Worm (Caenorhabditis elegans): ENCODE measurements around the gene W03F8.6.
"Not testable (repeated sequence)": the region's sequence is repeated elsewhere in the genome, so short reads cannot be mapped to it uniquely, and the experiment has no call there.

Gene W03F8.6

DNA sequence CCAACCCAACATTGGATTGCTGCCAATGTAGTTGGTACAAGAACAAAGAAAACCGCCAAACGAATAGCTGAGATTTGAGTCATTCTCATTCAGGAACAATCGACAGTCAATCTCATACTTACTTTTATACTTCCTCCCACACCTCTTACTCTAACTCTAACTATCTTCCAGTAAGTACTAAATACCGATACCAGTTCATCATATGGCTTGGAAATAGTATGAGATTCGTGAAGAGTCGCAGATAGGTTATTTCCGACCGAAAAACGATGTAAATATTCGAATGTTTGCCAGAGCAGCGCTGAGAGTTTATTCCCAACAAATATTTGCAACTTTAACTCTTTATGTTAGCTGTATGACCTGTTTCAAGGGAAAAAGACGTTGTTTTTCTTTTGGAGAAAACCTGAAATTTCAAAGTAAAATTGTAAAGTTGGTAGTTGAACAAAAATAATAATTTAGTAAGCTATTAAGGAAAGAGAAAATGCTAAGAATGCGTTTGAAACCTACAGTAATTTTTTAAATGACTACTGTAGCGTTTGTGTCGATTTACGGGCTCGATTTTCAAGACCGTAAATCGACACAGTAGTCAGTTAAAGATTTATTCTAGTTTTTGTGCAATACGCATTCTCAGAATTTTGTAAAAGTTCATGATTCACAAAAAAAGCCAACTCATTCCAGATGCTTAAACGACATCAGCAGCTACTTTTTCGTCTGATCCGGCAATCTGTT is at the start of gene W03F8.6, which contains the start of gene mtrf-1L:
Gene W03F8.6, minus strand, starts transcription at position 101 of the 726 bp plus-strand sequence.
Gene mtrf-1L, plus strand, starts transcription at position 676 of the 726 bp plus-strand sequence.
- no peak for TF ChIP-seq ceh-13 (GFP tag; optimal IDR thresholded peaks at IDR 0.05)
- TF ChIP-seq hmbx-1 (tag; optimal IDR thresholded peaks at IDR 0.05): no peak
- no peak for TF ChIP-seq F13C5.2 (tag; optimal IDR thresholded peaks at IDR 0.05)
- TF ChIP-seq tbx-11 (GFP tag; IDR thresholded peaks at IDR 0.05): no peak
- TF ChIP-seq hnd-1 (tag; optimal IDR thresholded peaks at IDR 0.05): no peak
- no peak for TF ChIP-seq tra-4 (tag; optimal IDR thresholded peaks at IDR 0.05)
- TF ChIP-seq sea-1 (GFP tag; conservative IDR thresholded peaks at IDR 0.05): no peak
- TF ChIP-seq pes-1 (GFP tag; IDR thresholded peaks at IDR 0.05): no peak
- no peak for TF ChIP-seq scrt-1 (GFP tag; IDR thresholded peaks at IDR 0.05)
- no peak for TF ChIP-seq B0310.2 (tag; optimal IDR thresholded peaks at IDR 0.05)
- no peak for TF ChIP-seq hmg-4 (GFP tag; optimal IDR thresholded peaks at IDR 0.05)
- no peak for TF ChIP-seq tbx-37 (GFP tag; conservative IDR thresholded peaks at IDR 0.05)
- TF ChIP-seq ama-1 (optimal IDR thresholded peaks at IDR 0.05): no peak
- no peak for TF ChIP-seq ceh-36 (tag; optimal IDR thresholded peaks at IDR 0.05)
- TF ChIP-seq aly-1 (tag; optimal IDR thresholded peaks at IDR 0.05): no peak
- no peak for TF ChIP-seq ets-7 (tag; optimal IDR thresholded peaks at IDR 0.05)
- TF ChIP-seq flt-1 (GFP tag; IDR thresholded peaks at IDR 0.05): no peak

DNA sequence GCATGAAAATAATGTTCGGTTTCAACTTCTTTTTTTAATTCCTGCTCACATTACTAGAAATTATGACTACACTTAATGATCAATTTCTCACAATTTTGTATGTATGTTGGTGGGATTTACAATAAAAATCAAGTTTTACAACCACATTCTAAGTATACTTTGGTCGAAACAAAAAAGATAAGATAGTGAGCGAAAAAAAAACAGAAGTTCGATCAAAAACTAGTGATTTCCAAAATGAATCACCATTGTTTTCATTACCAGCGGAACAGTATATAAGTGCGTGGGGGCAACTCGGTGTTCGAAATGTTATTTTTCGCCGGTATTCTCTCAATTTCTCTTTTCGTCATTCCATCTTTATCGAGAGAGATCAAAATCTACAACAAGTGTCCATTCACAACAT is 44.1 kb upstream of the W03F8.6 start, which contains the start of gene thn-5:
Gene thn-5, plus strand, starts transcription at position 301 of the 400 bp plus-strand sequence.
- no peak for TF ChIP-seq tbx-37 (GFP tag; conservative IDR thresholded peaks at IDR 0.05)
- TF ChIP-seq hmbx-1 (tag; optimal IDR thresholded peaks at IDR 0.05): no peak
- no peak for TF ChIP-seq tra-4 (tag; optimal IDR thresholded peaks at IDR 0.05)
- TF ChIP-seq ceh-13 (GFP tag; optimal IDR thresholded peaks at IDR 0.05): no peak
- TF ChIP-seq B0310.2 (tag; optimal IDR thresholded peaks at IDR 0.05): no peak
- TF ChIP-seq ets-7 (tag; optimal IDR thresholded peaks at IDR 0.05): no peak
- TF ChIP-seq ceh-36 (tag; optimal IDR thresholded peaks at IDR 0.05): no peak
- TF ChIP-seq tbx-11 (GFP tag; IDR thresholded peaks at IDR 0.05): no peak
- TF ChIP-seq hnd-1 (tag; optimal IDR thresholded peaks at IDR 0.05): no peak
- TF ChIP-seq aly-1 (tag; optimal IDR thresholded peaks at IDR 0.05): no peak
- no peak for TF ChIP-seq ama-1 (optimal IDR thresholded peaks at IDR 0.05)

DNA sequence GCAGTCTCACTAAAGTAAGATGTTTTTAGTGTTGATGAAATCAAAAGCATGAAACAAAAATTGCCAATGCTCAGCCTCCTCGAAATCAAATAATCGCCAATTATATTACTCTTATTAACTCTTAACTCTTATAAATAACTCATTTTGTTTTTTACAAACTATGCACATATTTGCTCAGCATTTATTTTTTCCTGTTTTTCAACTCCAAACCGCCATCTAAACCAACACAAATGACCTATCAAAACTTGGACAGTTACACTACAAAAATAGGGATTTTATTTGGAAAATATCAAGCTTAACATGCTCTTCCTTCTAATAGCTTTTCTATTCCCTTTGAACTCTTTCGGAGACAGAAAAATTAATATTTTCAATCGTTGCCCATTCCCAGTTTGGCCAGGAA is 42.2 kb upstream of the W03F8.6 start, which contains the start of gene thn-6:
Gene thn-6, plus strand, starts transcription at position 301 of the 400 bp plus-strand sequence.
- no peak for TF ChIP-seq sea-1 (GFP tag; conservative IDR thresholded peaks at IDR 0.05)
- no peak for TF ChIP-seq ama-1 (optimal IDR thresholded peaks at IDR 0.05)
- TF ChIP-seq scrt-1 (GFP tag; IDR thresholded peaks at IDR 0.05): no peak
- TF ChIP-seq hmg-4 (GFP tag; optimal IDR thresholded peaks at IDR 0.05): no peak
- no peak for TF ChIP-seq hnd-1 (tag; optimal IDR thresholded peaks at IDR 0.05)
- TF ChIP-seq pes-1 (GFP tag; IDR thresholded peaks at IDR 0.05): no peak
- no peak for TF ChIP-seq hmbx-1 (tag; optimal IDR thresholded peaks at IDR 0.05)
- no peak for TF ChIP-seq tbx-37 (GFP tag; conservative IDR thresholded peaks at IDR 0.05)
- TF ChIP-seq ceh-13 (GFP tag; optimal IDR thresholded peaks at IDR 0.05): no peak
- TF ChIP-seq ets-7 (tag; optimal IDR thresholded peaks at IDR 0.05): no peak

DNA sequence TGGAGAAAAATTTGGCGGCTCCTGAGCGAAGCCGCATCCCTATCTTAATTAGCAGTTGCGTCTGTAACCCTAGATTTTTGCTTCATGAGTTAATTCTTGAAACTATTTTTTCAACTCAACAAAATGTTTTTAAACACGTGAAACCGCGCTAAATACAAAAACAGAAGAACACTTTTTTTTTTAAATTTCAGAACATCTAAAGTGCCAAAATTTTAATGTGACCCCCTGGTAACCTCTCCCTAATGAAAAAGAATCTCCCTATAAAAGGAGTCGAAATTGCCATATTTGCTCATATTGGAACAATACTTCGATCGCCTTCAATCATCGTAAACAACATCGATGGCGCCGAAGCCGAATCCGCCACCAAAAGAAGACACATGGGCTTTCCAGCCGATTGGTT is 40.2 kb upstream of the W03F8.6 start, which contains the start of gene nsph-4.1:
Gene nsph-4.1, plus strand, starts transcription at position 301 of the 400 bp plus-strand sequence.
- TF ChIP-seq F13C5.2 (tag; optimal IDR thresholded peaks at IDR 0.05); ceh-13 (GFP tag; optimal IDR thresholded peaks at IDR 0.05); tbx-37 (GFP tag; conservative IDR thresholded peaks at IDR 0.05): not testable (repeated sequence)

DNA sequence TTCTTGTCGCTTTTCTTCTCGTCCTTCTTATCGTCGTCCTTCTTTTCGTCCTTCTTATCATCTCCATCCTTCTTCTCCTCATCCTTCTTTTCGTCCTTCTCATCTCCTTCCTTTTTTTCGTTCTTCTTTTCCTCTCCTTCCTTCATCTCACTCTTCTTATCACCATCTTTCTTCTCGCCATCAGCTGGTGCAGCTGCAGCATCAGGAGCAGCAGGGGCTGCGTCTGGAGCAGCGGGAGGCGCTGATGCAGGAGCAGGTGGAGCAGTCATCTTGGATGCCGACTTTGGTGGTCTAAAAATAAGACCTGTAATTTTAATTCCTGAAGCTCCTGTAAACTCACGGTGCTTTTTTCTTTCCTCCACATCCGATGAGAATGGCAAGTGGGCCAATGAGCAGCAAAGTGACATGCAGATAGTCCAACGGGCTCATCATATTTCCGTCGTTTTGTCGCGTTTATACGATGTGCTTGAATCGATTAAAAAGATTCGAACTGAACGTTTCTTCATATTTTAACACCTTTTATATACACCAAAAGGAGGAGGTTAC is 39.0 kb upstream of the W03F8.6 start, which contains the start of gene cylc-1:
Gene cylc-1, minus strand, starts transcription at position 496 of the 546 bp plus-strand sequence.
- not testable (repeated sequence) for TF ChIP-seq sea-1 (GFP tag; conservative IDR thresholded peaks at IDR 0.05); scrt-1 (GFP tag; IDR thresholded peaks at IDR 0.05); tbx-11 (GFP tag; IDR thresholded peaks at IDR 0.05)

DNA sequence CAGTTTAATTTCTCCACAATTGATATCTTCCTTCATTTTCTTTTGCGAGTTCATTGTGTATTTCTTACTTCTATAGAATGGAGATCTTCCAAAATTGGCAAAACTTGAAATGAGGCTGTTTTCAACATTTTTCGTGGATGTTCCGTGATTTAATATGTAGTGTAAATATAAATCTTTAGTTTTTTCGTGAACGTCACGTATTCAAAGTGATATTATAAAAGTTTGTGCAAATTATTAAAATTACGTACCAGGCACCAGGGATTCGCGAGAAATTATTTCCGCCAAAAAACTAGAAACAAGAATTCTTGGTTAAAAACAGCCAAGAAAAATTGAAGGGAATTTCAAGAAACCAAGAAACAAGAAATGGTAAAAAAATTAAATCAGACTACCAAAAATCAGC is 37.9 kb upstream of the W03F8.6 start, which contains the start of gene Y59E9AL.8:
Gene Y59E9AL.8, minus strand, starts transcription at position 101 of the 400 bp plus-strand sequence.
- TF ChIP-seq scrt-1 (GFP tag; IDR thresholded peaks at IDR 0.05): no peak
- no peak for TF ChIP-seq pes-1 (GFP tag; IDR thresholded peaks at IDR 0.05)
- no peak for TF ChIP-seq hmg-4 (GFP tag; optimal IDR thresholded peaks at IDR 0.05)
- no peak for TF ChIP-seq ets-7 (tag; optimal IDR thresholded peaks at IDR 0.05)
- TF ChIP-seq flt-1 (GFP tag; IDR thresholded peaks at IDR 0.05): no peak
- no peak for TF ChIP-seq ama-1 (optimal IDR thresholded peaks at IDR 0.05)
- TF ChIP-seq hmbx-1 (tag; optimal IDR thresholded peaks at IDR 0.05): no peak
- no peak for TF ChIP-seq hnd-1 (tag; optimal IDR thresholded peaks at IDR 0.05)
- TF ChIP-seq tbx-37 (GFP tag; conservative IDR thresholded peaks at IDR 0.05): no peak
- no peak for TF ChIP-seq B0310.2 (tag; optimal IDR thresholded peaks at IDR 0.05)
- no peak for TF ChIP-seq F13C5.2 (tag; optimal IDR thresholded peaks at IDR 0.05)
- TF ChIP-seq tbx-11 (GFP tag; IDR thresholded peaks at IDR 0.05): no peak
- no peak for TF ChIP-seq aly-1 (tag; optimal IDR thresholded peaks at IDR 0.05)
- no peak for TF ChIP-seq ceh-13 (GFP tag; optimal IDR thresholded peaks at IDR 0.05)
- no peak for TF ChIP-seq ceh-36 (tag; optimal IDR thresholded peaks at IDR 0.05)
- TF ChIP-seq sea-1 (GFP tag; conservative IDR thresholded peaks at IDR 0.05): no peak
- TF ChIP-seq tra-4 (tag; optimal IDR thresholded peaks at IDR 0.05): no peak

DNA sequence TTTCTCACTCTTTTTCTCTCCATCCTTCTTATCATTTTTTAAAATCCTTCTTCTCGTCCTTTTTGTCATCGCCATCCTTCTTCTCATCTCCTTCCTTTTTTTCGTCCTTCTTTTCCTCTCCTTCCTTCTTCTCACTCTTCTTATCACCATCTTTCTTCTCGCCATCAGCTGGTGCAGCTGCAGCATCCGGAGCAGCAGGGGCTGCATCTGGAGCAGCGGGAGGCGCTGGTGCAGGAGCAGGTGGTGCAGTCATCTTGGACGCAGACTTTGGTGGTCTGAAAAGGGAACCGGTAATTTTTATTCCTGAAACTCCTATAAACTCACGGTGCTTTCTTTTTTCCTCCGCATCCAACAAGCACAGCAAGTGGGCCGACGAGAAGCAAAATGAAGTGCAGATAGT is 35.3 kb upstream of the W03F8.6 start:
- TF ChIP-seq ceh-36 (tag; optimal IDR thresholded peaks at IDR 0.05): no peak
- TF ChIP-seq ets-7 (tag; optimal IDR thresholded peaks at IDR 0.05): no peak
- TF ChIP-seq pes-1 (GFP tag; IDR thresholded peaks at IDR 0.05): no peak
- no peak for TF ChIP-seq hmg-4 (GFP tag; optimal IDR thresholded peaks at IDR 0.05)
- TF ChIP-seq F13C5.2 (tag; optimal IDR thresholded peaks at IDR 0.05): no peak
- no peak for TF ChIP-seq ama-1 (optimal IDR thresholded peaks at IDR 0.05)
- no peak for TF ChIP-seq ceh-13 (GFP tag; optimal IDR thresholded peaks at IDR 0.05)
- TF ChIP-seq hnd-1 (tag; optimal IDR thresholded peaks at IDR 0.05): no peak
- no peak for TF ChIP-seq aly-1 (tag; optimal IDR thresholded peaks at IDR 0.05)
- no peak for TF ChIP-seq flt-1 (GFP tag; IDR thresholded peaks at IDR 0.05)
- no peak for TF ChIP-seq sea-1 (GFP tag; conservative IDR thresholded peaks at IDR 0.05)
- no peak for TF ChIP-seq tbx-37 (GFP tag; conservative IDR thresholded peaks at IDR 0.05)
- no peak for TF ChIP-seq scrt-1 (GFP tag; IDR thresholded peaks at IDR 0.05)
- no peak for TF ChIP-seq tra-4 (tag; optimal IDR thresholded peaks at IDR 0.05)
- TF ChIP-seq tbx-11 (GFP tag; IDR thresholded peaks at IDR 0.05): no peak

All from whole organism, early embryonic.